Worm (Caenorhabditis elegans) whole organism, L4 larva: ENCODE measurements around the gene aat-3.

Experiments
- F10B5.3 ChIP-seq: sonication (generic microtip); optimal IDR thresholded peaks from 2 replicates; lab custom pipeline; 2016; ENCODE audit warnings: mild to moderate bottlenecking, missing genetic modification characterization, missing compliant biosample characterization
- T20F7.1 ChIP-seq: fragments of 200-800 bp; sonication (Bioruptor generic); optimal IDR thresholded peaks from 2 replicates; lab custom pipeline; 2018; ENCODE audit warnings: mild to moderate bottlenecking, missing genetic modification characterization, missing compliant biosample characterization
- Y5F2A.4 ChIP-seq: fragments of 200-800 bp; sonication (Bioruptor generic); optimal IDR thresholded peaks from 2 replicates; lab custom pipeline; 2018; ENCODE audit warnings: mild to moderate bottlenecking, missing genetic modification characterization, missing compliant biosample characterization
- ZK337.2 ChIP-seq: fragments of 200-800 bp; sonication (Bioruptor generic); IDR thresholded peaks from 2 replicates; pipeline ENCODE4 v1.3.6; 2022; ENCODE audit warnings: missing genetic modification reagents, missing genetic modification characterization, missing compliant biosample characterization
- aha-1 ChIP-seq: fragments of 150-350 bp; peaks from one replicate; lab custom pipeline; 2014; ENCODE audit warnings: missing biosample characterization, missing genetic modification characterization
- ceh-28 ChIP-seq: fragments of 150-350 bp; optimal IDR thresholded peaks from 2 replicates; lab custom pipeline; 2014; ENCODE audit warnings: missing biosample characterization, missing genetic modification reagents, missing genetic modification characterization
- ctbp-1 ChIP-seq: fragments of 200-800 bp; sonication (Bioruptor generic); IDR thresholded peaks from 2 replicates; pipeline ENCODE4 v1.3.6; 2022; ENCODE audit warnings: missing genetic modification reagents, missing genetic modification characterization, missing compliant biosample characterization
- daf-16 ChIP-seq, 3 experiments: sonication (generic microtip); optimal IDR thresholded peaks; 2 replicates each; lab custom pipeline; 2016 to 2017; ENCODE audit warnings: missing genetic modification characterization in 3 of 3, missing genetic modification reagents in 3 of 3, mild to moderate bottlenecking in 2 of 3, missing compliant biosample characterization in 2 of 3, missing biosample characterization in 1 of 3, moderate library complexity in 1 of 3
- daf-19 ChIP-seq: fragments of 200-800 bp; sonication (Bioruptor generic); conservative IDR thresholded peaks from 2 replicates; pipeline ENCODE4 v1.3.6; 2022; ENCODE audit warnings: missing genetic modification characterization, missing compliant biosample characterization
- dmd-6 ChIP-seq: fragments of 200-800 bp; sonication (Bioruptor generic); IDR thresholded peaks from 2 replicates; pipeline ENCODE4 v1.3.6; 2022; ENCODE audit warnings: missing genetic modification reagents, missing genetic modification characterization, missing compliant biosample characterization
- dve-1 ChIP-seq: sonication (generic microtip); optimal IDR thresholded peaks from 2 replicates; lab custom pipeline; 2017; ENCODE audit warnings: antibody characterized with exemption, mild to moderate bottlenecking, missing genetic modification characterization, missing compliant biosample characterization; ENCODE audit not compliant: insufficient read depth
- egl-27 ChIP-seq: sonication (generic microtip); optimal IDR thresholded peaks from 3 replicates; lab custom pipeline; 2017; ENCODE audit warnings: missing biosample characterization, missing genetic modification reagents, missing genetic modification characterization
- egl-43 ChIP-seq: fragments of 200-800 bp; sonication (Bioruptor generic); IDR thresholded peaks from 2 replicates; pipeline ENCODE4 v1.3.6; 2022; ENCODE audit warnings: missing genetic modification reagents, missing genetic modification characterization, missing compliant biosample characterization
- fkh-10 ChIP-seq: fragments of 150-350 bp; optimal IDR thresholded peaks from 2 replicates; lab custom pipeline; 2014; ENCODE audit warnings: missing biosample characterization, missing genetic modification reagents, missing genetic modification characterization
- gei-8 ChIP-seq: fragments of 200-800 bp; sonication (Bioruptor generic); optimal IDR thresholded peaks from 2 replicates; lab custom pipeline; 2018; ENCODE audit warnings: mild to moderate bottlenecking, missing genetic modification characterization, missing compliant biosample characterization
- hif-1 ChIP-seq, 2 experiments: sonication (generic microtip); optimal IDR thresholded peaks; 2 replicates each; lab custom pipeline; 2016 to 2017; ENCODE audit warnings: missing compliant biosample characterization in 2 of 2, missing genetic modification characterization in 2 of 2, missing genetic modification reagents in 2 of 2, missing genotype in 2 of 2, mild to moderate bottlenecking in 1 of 2
- hlh-11 ChIP-seq: fragments of 200-800 bp; sonication (Bioruptor generic); optimal IDR thresholded peaks from 2 replicates; lab custom pipeline; 2018; ENCODE audit warnings: mild to moderate bottlenecking, missing genetic modification characterization, missing compliant biosample characterization
- lin-15B ChIP-seq: fragments of 150-350 bp; sonication (generic microtip); optimal IDR thresholded peaks from 3 replicates; lab custom pipeline; 2014; ENCODE audit warnings: missing biosample characterization, missing genetic modification characterization
- lin-29 ChIP-seq: fragments of 200-800 bp; sonication (Bioruptor generic); IDR thresholded peaks from 2 replicates; pipeline ENCODE4 v1.3.6; 2022; ENCODE audit warnings: missing genetic modification reagents, missing genetic modification characterization, missing compliant biosample characterization
- lin-38 ChIP-seq: fragments of 200-800 bp; sonication (Bioruptor generic); IDR thresholded peaks from 2 replicates; pipeline ENCODE4 v1.3.6; 2022; ENCODE audit warnings: missing genetic modification reagents, missing genetic modification characterization, missing compliant biosample characterization
- madf-9 ChIP-seq: fragments of 200-800 bp; sonication (Bioruptor generic); conservative IDR thresholded peaks from 2 replicates; pipeline ENCODE4 v1.3.6; 2022; ENCODE audit warnings: missing genetic modification reagents, missing genetic modification characterization, missing compliant biosample characterization
- mdl-1 ChIP-seq, 2 experiments: fragments of 150-350 bp in 1 of 2; sonication (generic microtip) in 1 of 2; optimal IDR thresholded peaks; 2 replicates each; lab custom pipeline; 2014 to 2017; ENCODE audit warnings: missing biosample characterization in 2 of 2, missing genetic modification characterization in 2 of 2
- mdt-29 ChIP-seq: fragments of 200-800 bp; sonication (Bioruptor generic); IDR thresholded peaks from 2 replicates; pipeline ENCODE4 v1.3.6; 2022; ENCODE audit warnings: missing genetic modification reagents, missing genetic modification characterization, missing compliant biosample characterization
- mes-2 ChIP-seq: sonication (generic microtip); optimal IDR thresholded peaks from 2 replicates; lab custom pipeline; 2016; ENCODE audit warnings: missing genotype, mild to moderate bottlenecking, missing genetic modification characterization, missing compliant biosample characterization; ENCODE audit not compliant: poor library complexity, severe bottlenecking
- nhr-10 ChIP-seq: fragments of 150-350 bp; optimal IDR thresholded peaks from 2 replicates; lab custom pipeline; 2014; ENCODE audit warnings: missing biosample characterization, missing genetic modification characterization
- nhr-28 ChIP-seq: fragments of 150-350 bp; optimal IDR thresholded peaks from 2 replicates; lab custom pipeline; 2014; ENCODE audit warnings: missing biosample characterization, missing genetic modification characterization
- nhr-41 ChIP-seq: fragments of 200-800 bp; sonication (Bioruptor generic); IDR thresholded peaks from 2 replicates; pipeline ENCODE4 v1.3.6; 2022; ENCODE audit warnings: missing genetic modification reagents, missing genetic modification characterization, missing compliant biosample characterization
- nhr-6 ChIP-seq: fragments of 150-350 bp; optimal IDR thresholded peaks from 2 replicates; lab custom pipeline; 2014; ENCODE audit warnings: missing biosample characterization, missing genetic modification characterization
- nhr-76 ChIP-seq: fragments of 150-350 bp; optimal IDR thresholded peaks from 2 replicates; lab custom pipeline; 2014; ENCODE audit warnings: missing biosample characterization, missing genetic modification characterization
- php-3 ChIP-seq: fragments of 200-800 bp; sonication (Bioruptor generic); IDR thresholded peaks from 2 replicates; pipeline ENCODE4 v1.3.6; 2022; ENCODE audit warnings: missing genetic modification reagents, missing genetic modification characterization, missing compliant biosample characterization
- pqm-1 ChIP-seq: sonication (generic microtip); optimal IDR thresholded peaks from 2 replicates; lab custom pipeline; 2017; ENCODE audit warnings: missing biosample characterization, missing genetic modification characterization
- sdz-12 ChIP-seq: fragments of 200-800 bp; sonication (Bioruptor generic); optimal IDR thresholded peaks from 2 replicates; lab custom pipeline; 2018; ENCODE audit warnings: mild to moderate bottlenecking, missing genetic modification characterization, missing compliant biosample characterization
- snpc-1.2 ChIP-seq: fragments of 200-800 bp; sonication (Bioruptor generic); IDR thresholded peaks from 2 replicates; pipeline ENCODE4 v1.3.6; 2022; ENCODE audit warnings: missing genetic modification reagents, missing genetic modification characterization, missing compliant biosample characterization
- snpc-4 ChIP-seq: fragments of 150-350 bp; optimal IDR thresholded peaks from 2 replicates; lab custom pipeline; 2014; ENCODE audit warnings: missing biosample characterization, missing genetic modification characterization
- spr-1 ChIP-seq: sonication (generic microtip); optimal IDR thresholded peaks from 2 replicates; lab custom pipeline; 2016; ENCODE audit warnings: mild to moderate bottlenecking, missing genetic modification characterization, missing compliant biosample characterization
- unc-130 ChIP-seq: sonication (generic microtip); optimal IDR thresholded peaks from 2 replicates; lab custom pipeline; 2016; ENCODE audit warnings: missing genetic modification reagents, missing genetic modification characterization, missing compliant biosample characterization
- unc-62 ChIP-seq, 3 experiments: fragments of 150-350 bp in 1 of 3; sonication (generic microtip); optimal IDR thresholded peaks in 2 of 3; peaks in 1 of 3; 1 replicate in 1 of 3; 2 replicates in 2 of 3; lab custom pipeline; 2014 to 2017; ENCODE audit warnings: missing biosample characterization in 3 of 3, missing genetic modification characterization in 3 of 3, missing genetic modification reagents in 3 of 3, missing genotype in 1 of 3

aat-3 gene

ce11 chrX:2559979-2560378, 7.9 kb downstream of the aat-3 start, which contains the start of gene F52H2.5:
F52H2.5 (minus strand) TSS chrX:2560079.
- TF ChIP-seq ctbp-1 (GFP tag; lab: Robert Waterston, UW) (no peak), lin-15B (tag; lab: Kevin White, UChicago) (no peak), lin-38 (GFP tag; lab: Robert Waterston, UW) (no peak), sdz-12 (GFP tag; lab: Kevin White, UChicago) (no peak), egl-43 (GFP tag; lab: Robert Waterston, UW) (no peak), spr-1 (tag; lab: Kevin White, UChicago) (no peak), lin-29 (GFP tag; lab: Robert Waterston, UW) (no peak), nhr-6 (tag; lab: Kevin White, UChicago) (no peak), egl-27 (tag; lab: Kevin White, UChicago) (no peak), nhr-76 (tag; lab: Kevin White, UChicago) (no peak), madf-9 (GFP tag; lab: Robert Waterston, UW) (no peak), gei-8 (GFP tag; lab: Kevin White, UChicago) (no peak), dve-1 (tag; lab: Kevin White, UChicago) (no peak)
- TF ChIP-seq, all 104 proteins: peak for 0

DNA sequence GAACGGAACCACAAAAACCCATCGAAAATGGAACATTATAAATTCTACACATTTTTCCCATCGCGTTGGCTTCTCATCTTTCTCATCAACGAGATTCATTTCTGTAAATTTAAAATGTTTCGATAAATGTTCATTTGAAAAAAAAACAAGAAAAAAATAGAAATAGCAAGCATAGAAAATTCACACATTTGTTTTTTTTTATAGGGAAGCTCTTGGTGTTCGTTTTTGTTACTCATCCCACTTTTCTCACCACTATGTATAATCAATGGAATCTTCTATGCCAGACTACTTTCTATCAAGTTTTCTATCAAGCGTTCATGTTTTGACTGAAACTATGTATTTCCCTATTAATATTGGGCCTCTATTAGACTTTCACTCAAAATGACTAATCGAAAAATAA, 12.0 kb downstream of the aat-3 start, which contains the start of gene dhcr-24:
dhcr-24 (minus strand) TSS at position 101 of the 400 bp plus-strand sequence.
- TF ChIP-seq Y5F2A.4 (GFP tag; lab: Kevin White, UChicago) (no peak), snpc-4 (no peak), mdl-1 (tag; optimal IDR thresholded peaks at IDR 0.05; lab: Kevin White, UChicago) (no peak), mes-2 (tag; lab: Kevin White, UChicago) (no peak), spr-1 (tag; lab: Kevin White, UChicago) (no peak), nhr-41 (GFP tag; lab: Robert Waterston, UW) (no peak), unc-130 (GFP tag; lab: Kevin White, UChicago) (no peak), fkh-10 (no peak), ceh-28 (no peak), daf-16 (GFP tag; optimal IDR thresholded peaks at IDR 0.05; lab: Kevin White, UChicago) (no peak), daf-16 (tag; optimal IDR thresholded peaks at IDR 0.05; lab: Kevin White, UChicago) (no peak), madf-9 (GFP tag; lab: Robert Waterston, UW) (no peak), snpc-1.2 (GFP tag; lab: Robert Waterston, UW) (no peak), F10B5.3 (tag; lab: Kevin White, UChicago) (no peak), hif-1 (tag; optimal IDR thresholded peaks at IDR 0.05; lab: Kevin White, UChicago) (no peak), nhr-10 (tag; lab: Kevin White, UChicago) (no peak), T20F7.1 (GFP tag; lab: Kevin White, UChicago) (no peak), ZK337.2 (GFP tag; lab: Robert Waterston, UW) (no peak), dmd-6 (GFP tag; lab: Robert Waterston, UW) (no peak), nhr-76 (tag; lab: Kevin White, UChicago) (no peak)

ce11 chrX:2565308-2565773, 13.3 kb downstream of the aat-3 start, which contains the start of gene F52H2.15:
F52H2.15 (plus strand) TSS chrX:2565358.
- TF ChIP-seq daf-19 (GFP tag; lab: Robert Waterston, UW) (no peak), daf-16 (GFP tag; optimal IDR thresholded peaks at IDR 0.05; lab: Kevin White, UChicago) (no peak), daf-16 (tag; optimal IDR thresholded peaks at IDR 0.05; lab: Kevin White, UChicago) (peak; percentile 85), pqm-1 (tag; lab: Kevin White, UChicago) (peak; percentile 66), mdt-29 (GFP tag; lab: Robert Waterston, UW) (no peak), nhr-6 (tag; lab: Kevin White, UChicago) (no peak), hlh-11 (peak; percentile 49), php-3 (GFP tag; lab: Robert Waterston, UW) (no peak), dmd-6 (GFP tag; lab: Robert Waterston, UW) (peak; percentile 42; the same call in 1 of the 2 replicates), unc-62 (GFP tag; optimal IDR thresholded peaks at IDR 0.05 in 1 of 2; lab: Kevin White, UChicago) (peak in 1 of 2 experiments; percentile 93), unc-62 (tag; optimal IDR thresholded peaks at IDR 0.05; lab: Kevin White, UChicago) (no peak), dve-1 (tag; lab: Kevin White, UChicago) (peak; percentile 34), aha-1 (tag; lab: Kevin White, UChicago) (peak; percentile 11), nhr-28 (tag; lab: Kevin White, UChicago) (peak; percentile 93)
- TF ChIP-seq, all 104 proteins: peak for 8
